Fruit fly (Drosophila melanogaster) whole organism, embryonic: ENCODE measurements around the gene CG31922.

ENCODE experiments used
- Bdp1 ChIP-seq: fragments of 200-800 bp; sonication (Bioruptor generic); optimal IDR thresholded peaks from 3 replicates; lab custom pipeline; 2016; ENCODE audit warnings: missing biosample characterization, missing genetic modification characterization
- CG11398 ChIP-seq: fragments of 200-800 bp; sonication (Bioruptor generic); optimal IDR thresholded peaks from 2 replicates; lab custom pipeline; 2016; ENCODE audit warnings: missing biosample characterization, missing genetic modification characterization
- CG12391 ChIP-seq: fragments of 200-800 bp; sonication (Bioruptor generic); optimal IDR thresholded peaks from 3 replicates; lab custom pipeline; 2018; ENCODE audit warnings: missing biosample characterization, mild to moderate bottlenecking, missing genetic modification characterization, moderate library complexity
- CG12769 ChIP-seq: fragments of 200-800 bp; sonication (Bioruptor generic); optimal IDR thresholded peaks from 2 replicates; lab custom pipeline; 2019; ENCODE audit warnings: missing biosample characterization, mild to moderate bottlenecking, missing genetic modification characterization, moderate library complexity
- CG12942 ChIP-seq: fragments of 200-800 bp; sonication (Bioruptor generic); optimal IDR thresholded peaks from 3 replicates; lab custom pipeline; 2016; ENCODE audit warnings: missing biosample characterization, missing genetic modification characterization
- CG13775 ChIP-seq: fragments of 200-800 bp; sonication (Bioruptor generic); optimal IDR thresholded peaks from 3 replicates; lab custom pipeline; 2017; ENCODE audit warnings: missing biosample characterization, mild to moderate bottlenecking, missing genetic modification characterization
- CG14965 ChIP-seq: fragments of 200-800 bp; sonication (Bioruptor generic); optimal IDR thresholded peaks from 2 replicates; lab custom pipeline; 2016; ENCODE audit warnings: missing biosample characterization, missing genetic modification characterization, borderline replicate concordance
- CG30020 ChIP-seq: fragments of 200-800 bp; optimal IDR thresholded peaks from 2 replicates; lab custom pipeline; 2019; ENCODE audit warnings: missing biosample characterization, mild to moderate bottlenecking, missing genetic modification characterization, moderate library complexity
- CG33213 ChIP-seq: fragments of 200-800 bp; sonication (Bioruptor generic); optimal IDR thresholded peaks from 3 replicates; lab custom pipeline; 2016; ENCODE audit warnings: missing biosample characterization, missing genetic modification characterization
- CG3407 ChIP-seq: fragments of 200-800 bp; sonication (Bioruptor generic); optimal IDR thresholded peaks from 2 replicates; lab custom pipeline; 2018; ENCODE audit warnings: missing biosample characterization, mild to moderate bottlenecking, missing genetic modification characterization
- CG6854 ChIP-seq: fragments of 200-800 bp; sonication (Bioruptor generic); optimal IDR thresholded peaks from 3 replicates; lab custom pipeline; 2017; ENCODE audit warnings: missing biosample characterization, mild to moderate bottlenecking, missing genetic modification characterization
- CG9797 ChIP-seq: fragments of 200-800 bp; sonication (Bioruptor generic); optimal IDR thresholded peaks from 3 replicates; lab custom pipeline; 2018; ENCODE audit warnings: missing biosample characterization, mild to moderate bottlenecking, missing genetic modification characterization
- E2f1 ChIP-seq: fragments of 200-800 bp; sonication (Bioruptor generic); IDR thresholded peaks from 2 replicates; pipeline ENCODE4 v1.3.6; 2022; ENCODE audit warnings: missing biosample characterization, missing genetic modification characterization
- Hr39 ChIP-seq: fragments of >200 bp; optimal IDR thresholded peaks from 2 replicates; lab custom pipeline; 2017
- Hr78 ChIP-seq, 2 experiments: fragments of 200-800 bp in 1 of 2; fragments of >200 bp in 1 of 2; sonication (Bioruptor generic) in 1 of 2; optimal IDR thresholded peaks; 2 replicates each; lab custom pipeline; 2017 to 2019; ENCODE audit warnings: missing biosample characterization in 2 of 2, missing genetic modification characterization in 2 of 2, mild to moderate bottlenecking in 1 of 2, moderate library complexity in 1 of 2
- Nf-YC ChIP-seq: fragments of 200-800 bp; optimal IDR thresholded peaks from 3 replicates; lab custom pipeline; 2019; ENCODE audit warnings: missing biosample characterization, mild to moderate bottlenecking, missing genetic modification characterization, moderate library complexity
- Opbp ChIP-seq: fragments of 200-800 bp; sonication (Bioruptor generic); IDR thresholded peaks from 3 replicates; pipeline ENCODE4 v1.3.6; 2022; ENCODE audit warnings: missing biosample characterization, missing genetic modification characterization; ENCODE audit not compliant: partially characterized antibody
- Pdp1 ChIP-seq, 2 experiments: fragments of 200-800 bp; sonication (Bioruptor generic); optimal IDR thresholded peaks; 3 replicates each; lab custom pipeline; 2016; ENCODE audit warnings: missing biosample characterization in 2 of 2, missing genetic modification characterization in 2 of 2, mild to moderate bottlenecking in 1 of 2, moderate library complexity in 1 of 2
- Sox100B ChIP-seq: fragments of 200-800 bp; sonication (Bioruptor generic); optimal IDR thresholded peaks from 3 replicates; lab custom pipeline; 2018; ENCODE audit warnings: missing biosample characterization, mild to moderate bottlenecking, missing genetic modification characterization
- Ssrp ChIP-seq: fragments of 200-800 bp; sonication (Bioruptor generic); optimal IDR thresholded peaks from 2 replicates; lab custom pipeline; 2018; ENCODE audit warnings: missing biosample characterization, mild to moderate bottlenecking, missing genetic modification characterization, moderate library complexity
- YL-1 ChIP-seq: fragments of 200-800 bp; sonication (Bioruptor generic); optimal IDR thresholded peaks from 3 replicates; lab custom pipeline; 2017; ENCODE audit warnings: missing biosample characterization, mild to moderate bottlenecking, missing genetic modification characterization
- bab2 ChIP-seq: fragments of 200-800 bp; sonication (Bioruptor generic); optimal IDR thresholded peaks from 2 replicates; lab custom pipeline; 2016; ENCODE audit warnings: missing biosample characterization, missing genetic modification characterization
- chm ChIP-seq: fragments of 200-800 bp; sonication (Bioruptor generic); IDR thresholded peaks from 2 replicates; pipeline ENCODE4 v1.3.6; 2022; ENCODE audit warnings: missing biosample characterization, missing genetic modification characterization
- corto ChIP-seq: fragments of 200-800 bp; sonication (Bioruptor generic); optimal IDR thresholded peaks from 2 replicates; lab custom pipeline; 2016; ENCODE audit warnings: missing biosample characterization, mild to moderate bottlenecking, missing genetic modification characterization, moderate library complexity
- crc ChIP-seq: fragments of 200-800 bp; sonication (Bioruptor generic); optimal IDR thresholded peaks from 2 replicates; lab custom pipeline; 2016; ENCODE audit warnings: missing biosample characterization, missing genetic modification characterization
- dmrt11E ChIP-seq: fragments of 200-800 bp; sonication (Bioruptor generic); optimal IDR thresholded peaks from 3 replicates; lab custom pipeline; 2018; ENCODE audit warnings: missing biosample characterization, mild to moderate bottlenecking, missing genetic modification characterization, moderate library complexity
- exex ChIP-seq: fragments of 200-800 bp; sonication (Bioruptor generic); optimal IDR thresholded peaks from 4 replicates; lab custom pipeline; 2018; ENCODE audit warnings: missing biosample characterization, mild to moderate bottlenecking, missing genetic modification characterization, moderate library complexity
- fd96Cb ChIP-seq: fragments of 200-800 bp; sonication (Bioruptor generic); optimal IDR thresholded peaks from 2 replicates; lab custom pipeline; 2018; ENCODE audit warnings: missing biosample characterization, mild to moderate bottlenecking, missing genetic modification characterization, moderate library complexity
- lab ChIP-seq: fragments of 200-800 bp; sonication (Bioruptor generic); optimal IDR thresholded peaks from 3 replicates; lab custom pipeline; 2017; ENCODE audit warnings: missing biosample characterization, missing genetic modification characterization, mild to moderate bottlenecking, moderate library complexity, missing genetic modification reagents
- lola ChIP-seq, 3 experiments: fragments of >200 bp in 2 of 3; fragments of 200-800 bp in 1 of 3; sonication (Bioruptor generic) in 1 of 3; optimal IDR thresholded peaks; 2 replicates each; lab custom pipeline; 2017 to 2019; ENCODE audit warnings: missing biosample characterization in 3 of 3, missing genetic modification characterization in 3 of 3, mild to moderate bottlenecking in 1 of 3, moderate library complexity in 1 of 3
- luna ChIP-seq: fragments of 200-800 bp; sonication (Bioruptor generic); optimal IDR thresholded peaks from 2 replicates; lab custom pipeline; 2016; ENCODE audit warnings: missing biosample characterization, missing genetic modification characterization
- pita ChIP-seq: fragments of 200-800 bp; sonication (Bioruptor generic); optimal IDR thresholded peaks from 2 replicates; lab custom pipeline; 2017; ENCODE audit warnings: missing biosample characterization, mild to moderate bottlenecking, missing genetic modification characterization
- psq ChIP-seq: fragments of 200-800 bp; sonication (Bioruptor generic); optimal IDR thresholded peaks from 2 replicates; lab custom pipeline; 2017; ENCODE audit warnings: missing biosample characterization, missing genetic modification characterization
- pzg ChIP-seq: fragments of 200-800 bp; sonication (Bioruptor generic); optimal IDR thresholded peaks from 3 replicates; lab custom pipeline; 2018; ENCODE audit warnings: missing biosample characterization, mild to moderate bottlenecking, missing genetic modification characterization, moderate library complexity
- run ChIP-seq: fragments of 200-800 bp; sonication (Bioruptor generic); optimal IDR thresholded peaks from 3 replicates; lab custom pipeline; 2018; ENCODE audit warnings: missing biosample characterization, mild to moderate bottlenecking, missing genetic modification characterization
- slbo ChIP-seq: fragments of 200-800 bp; sonication (Bioruptor generic); IDR thresholded peaks from 2 replicates; pipeline ENCODE4 v1.3.6; 2022; ENCODE audit warnings: missing biosample characterization, missing genetic modification characterization
- stc ChIP-seq: fragments of 200-800 bp; sonication (Bioruptor generic); IDR thresholded peaks from 2 replicates; pipeline ENCODE4 v1.3.6; 2022; ENCODE audit warnings: missing biosample characterization, missing genetic modification characterization
- sug ChIP-seq: fragments of 200-800 bp; optimal IDR thresholded peaks from 2 replicates; lab custom pipeline; 2019; ENCODE audit warnings: missing biosample characterization, mild to moderate bottlenecking, missing genetic modification characterization, moderate library complexity
- tx ChIP-seq: fragments of 200-800 bp; sonication (Bioruptor generic); optimal IDR thresholded peaks from 2 replicates; lab custom pipeline; 2016; ENCODE audit warnings: missing biosample characterization, missing genetic modification characterization

The CG31922 gene

DNA sequence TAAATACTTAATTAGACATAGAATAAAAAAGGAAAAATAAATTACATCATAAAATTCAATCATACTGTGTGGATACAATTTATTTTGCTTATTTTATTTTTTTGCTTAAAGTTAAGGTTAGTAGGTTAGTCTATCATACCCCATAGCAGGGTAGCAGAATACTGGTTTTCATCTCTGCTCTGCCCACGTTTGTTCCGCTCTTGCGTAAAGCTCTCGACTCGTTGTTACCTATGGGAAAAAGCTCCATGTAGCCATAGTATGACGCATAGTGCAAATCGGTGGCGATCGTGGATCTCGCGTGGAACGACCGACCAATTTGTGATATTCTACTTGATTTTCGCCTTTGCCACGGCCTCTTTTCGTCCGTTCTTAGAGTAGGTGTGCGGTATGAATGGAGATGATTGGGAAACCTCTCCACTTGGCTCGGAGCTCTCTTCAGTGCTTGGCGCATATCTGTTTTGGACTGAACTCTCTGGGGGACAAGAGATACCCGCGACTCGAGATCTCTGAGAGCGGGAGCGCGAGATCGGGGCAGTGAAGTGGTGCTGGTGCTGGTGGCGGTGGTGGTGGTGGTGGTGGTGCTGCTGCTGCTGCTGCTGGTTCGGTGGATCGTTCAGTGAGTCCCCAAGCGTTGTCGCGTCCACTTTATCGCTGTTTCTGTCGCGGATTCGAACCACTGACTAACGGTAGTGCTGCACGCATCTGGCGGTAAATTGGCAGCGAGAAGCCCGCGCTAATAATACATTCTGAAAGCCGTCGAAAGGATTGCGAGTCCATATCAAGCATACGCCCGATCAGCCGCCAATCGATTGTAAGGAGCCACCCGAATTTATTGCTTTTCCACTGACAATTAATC is 15.9 kb downstream of the CG31922 start, which contains the start of gene CG5001 (continued):
- TF ChIP-seq Hr78 (GFP tag; optimal IDR thresholded peaks at IDR 0.05; lab: Kevin White, UChicago) (peak in 1 of 2 experiments; percentile 61), CG9797 (GFP tag; lab: Kevin White, UChicago) (no peak), CG33213 (GFP tag; lab: Kevin White, UChicago) (peak; percentile 60), bab2 (GFP tag; lab: Kevin White, UChicago) (peak; percentile 71), Opbp (no peak), luna (GFP tag; lab: Kevin White, UChicago) (no peak), lab (GFP tag; lab: Kevin White, UChicago) (peak; percentile 94), psq (GFP tag; lab: Kevin White, UChicago) (peak; percentile 59), CG11398 (GFP tag; lab: Kevin White, UChicago) (no peak), stc (GFP tag; lab: Robert Waterston, UW) (peak; percentile 90), chm (GFP tag; lab: Robert Waterston, UW) (peak; percentile 82), Nf-YC (tag; lab: Kevin White, UChicago) (peak; percentile 82), CG6854 (peak; percentile 61), YL-1 (peak; percentile 51), exex (tag; lab: Kevin White, UChicago) (peak; percentile 51), tx (peak; percentile 66), pzg (GFP tag; lab: Kevin White, UChicago) (peak; percentile 2), Ssrp (tag; lab: Kevin White, UChicago) (peak; percentile 79), CG12769 (tag; lab: Kevin White, UChicago) (peak; percentile 90), CG12391 (tag; lab: Kevin White, UChicago) (peak; percentile 93), pita (GFP tag; lab: Kevin White, UChicago) (no peak), dmrt11E (peak; percentile 58), corto (GFP tag; lab: Kevin White, UChicago) (no peak), Bdp1 (peak; percentile 28), E2f1 (GFP tag; lab: Robert Waterston, UW) (peak; percentile 88), lola (GFP tag; optimal IDR thresholded peaks at IDR 0.05; lab: Kevin White, UChicago) (peak in 1 of 3 experiments; percentile 75), run (tag; lab: Kevin White, UChicago) (peak; percentile 92), CG13775 (peak; percentile 61), CG14965 (GFP tag; lab: Kevin White, UChicago) (no peak), Sox100B (GFP tag; lab: Kevin White, UChicago) (no peak), slbo (GFP tag; lab: Robert Waterston, UW) (peak; percentile 94)

dm6 chr2L:1199166-1199565 is 29.2 kb downstream of the CG31922 start, which contains the start of the genes CG5139 and CG43348:
Gene CG5139 (minus strand): TSS chr2L:1199266.
Gene CG43348 (plus strand): TSS chr2L:1199412.
- no peak for TF ChIP-seq CG12942
- TF ChIP-seq Hr39: peak; percentile 35
- TF ChIP-seq sug (tag; lab: Kevin White, UChicago): peak; percentile 15
- TF ChIP-seq Pdp1 (GFP tag; optimal IDR thresholded peaks at IDR 0.05; lab: Kevin White, UChicago): no peak
- no peak for TF ChIP-seq fd96Cb (tag; lab: Kevin White, UChicago)
- TF ChIP-seq CG3407 (GFP tag; lab: Kevin White, UChicago): no peak
- TF ChIP-seq CG30020 (tag; lab: Kevin White, UChicago): no peak
- no peak for TF ChIP-seq crc (GFP tag; lab: Kevin White, UChicago)
